Fruit fly (Drosophila melanogaster) whole organism, embryonic: ENCODE measurements around the gene snu.

Experiments
- Atf6 ChIP-seq: fragments of 200-800 bp; sonication (Bioruptor generic); IDR thresholded peaks from 2 replicates; pipeline ENCODE4 v1.3.6; 2022; ENCODE audit warnings: missing biosample characterization, missing genetic modification characterization
- CG10274 ChIP-seq: fragments of 200-800 bp; sonication (Bioruptor generic); optimal IDR thresholded peaks from 3 replicates; lab custom pipeline; 2017; ENCODE audit warnings: missing biosample characterization, mild to moderate bottlenecking, missing genetic modification characterization
- CG11085 ChIP-seq: fragments of 200-800 bp; sonication (Bioruptor generic); IDR thresholded peaks from 2 replicates; pipeline ENCODE4 v1.3.6; 2022; ENCODE audit warnings: missing biosample characterization, missing genetic modification characterization
- CG11695 ChIP-seq: fragments of 200-800 bp; sonication (Bioruptor generic); IDR thresholded peaks from 3 replicates; pipeline ENCODE4 v1.3.6; 2022; ENCODE audit warnings: missing biosample characterization, missing genetic modification characterization
- CG14050 ChIP-seq: fragments of 200-800 bp; sonication (Bioruptor generic); IDR thresholded peaks from 3 replicates; pipeline ENCODE4 v1.3.6; 2022; ENCODE audit warnings: missing biosample characterization, missing genetic modification characterization
- CG16779 ChIP-seq: fragments of 200-800 bp; sonication (Bioruptor generic); IDR thresholded peaks from 2 replicates; pipeline ENCODE4 v1.3.6; 2022; ENCODE audit warnings: missing biosample characterization, missing genetic modification characterization
- CG17802 ChIP-seq: fragments of 200-800 bp; sonication (Bioruptor generic); optimal IDR thresholded peaks from 2 replicates; lab custom pipeline; 2018; ENCODE audit warnings: missing biosample characterization, mild to moderate bottlenecking, missing genetic modification characterization, moderate library complexity
- CG17829 ChIP-seq: fragments of 200-800 bp; optimal IDR thresholded peaks from 2 replicates; lab custom pipeline; 2019; ENCODE audit warnings: missing biosample characterization, mild to moderate bottlenecking, missing genetic modification characterization, moderate library complexity
- CG31365 ChIP-seq: fragments of 200-800 bp; sonication (Bioruptor generic); optimal IDR thresholded peaks from 2 replicates; lab custom pipeline; 2018; ENCODE audit warnings: missing biosample characterization, mild to moderate bottlenecking, missing genetic modification characterization
- CG31388 ChIP-seq: fragments of 200-800 bp; sonication (Bioruptor generic); optimal IDR thresholded peaks from 2 replicates; lab custom pipeline; 2016; ENCODE audit warnings: missing biosample characterization, missing genetic modification characterization
- CG34376 ChIP-seq: fragments of 200-800 bp; sonication (Bioruptor generic); optimal IDR thresholded peaks from 2 replicates; lab custom pipeline; 2018; ENCODE audit warnings: missing biosample characterization, mild to moderate bottlenecking, missing genetic modification characterization
- CG3726 ChIP-seq: fragments of 200-800 bp; sonication (Bioruptor generic); IDR thresholded peaks from 3 replicates; pipeline ENCODE4, ENCODE4 v1.3.6; 2022; ENCODE audit warnings: missing biosample characterization, missing genetic modification characterization
- CG7357 ChIP-seq: fragments of 200-800 bp; sonication (Bioruptor generic); IDR thresholded peaks from 3 replicates; pipeline ENCODE4 v1.3.6; 2022; ENCODE audit warnings: missing biosample characterization, missing genetic modification characterization
- CG9797 ChIP-seq: fragments of 200-800 bp; sonication (Bioruptor generic); optimal IDR thresholded peaks from 3 replicates; lab custom pipeline; 2018; ENCODE audit warnings: missing biosample characterization, mild to moderate bottlenecking, missing genetic modification characterization
- CG9876 ChIP-seq: fragments of 200-800 bp; sonication (Bioruptor generic); optimal IDR thresholded peaks from 2 replicates; lab custom pipeline; 2016; ENCODE audit warnings: missing biosample characterization, missing genetic modification characterization
- CoRest ChIP-seq: fragments of 200-800 bp; sonication (Bioruptor generic); optimal IDR thresholded peaks from 3 replicates; lab custom pipeline; 2018; ENCODE audit warnings: missing biosample characterization, mild to moderate bottlenecking, missing genetic modification characterization, moderate library complexity
- D ChIP-seq, 2 experiments: fragments of 200-800 bp in 1 of 2; fragments of >200 bp in 1 of 2; sonication (Bioruptor generic) in 1 of 2; optimal IDR thresholded peaks; 2 replicates in 1 of 2; 3 replicates in 1 of 2; lab custom pipeline; 2017; ENCODE audit warnings: mild to moderate bottlenecking in 1 of 2, missing biosample characterization in 1 of 2, missing genetic modification characterization in 1 of 2, missing genetic modification reagents in 1 of 2
- Dbx ChIP-seq: fragments of 200-800 bp; sonication (Bioruptor generic); IDR thresholded peaks from 3 replicates; pipeline ENCODE4 v1.3.6; 2022; ENCODE audit warnings: missing biosample characterization, missing genetic modification characterization
- Dip2 ChIP-seq: fragments of 200-800 bp; sonication (Bioruptor generic); IDR thresholded peaks from 2 replicates; pipeline ENCODE4 v1.3.6; 2022; ENCODE audit warnings: missing biosample characterization, missing genetic modification characterization
- Doc2 ChIP-seq: fragments of 200-800 bp; sonication (Bioruptor generic); IDR thresholded peaks from 2 replicates; pipeline ENCODE4 v1.3.6; 2022; ENCODE audit warnings: missing biosample characterization, missing genetic modification characterization
- Elba2 ChIP-seq: fragments of 200-800 bp; sonication (Bioruptor generic); optimal IDR thresholded peaks from 3 replicates; lab custom pipeline; 2016; ENCODE audit warnings: missing biosample characterization, missing genetic modification characterization
- H15 ChIP-seq: fragments of 200-800 bp; sonication (Bioruptor generic); IDR thresholded peaks from 3 replicates; pipeline ENCODE4 v1.3.6; 2022; ENCODE audit warnings: missing biosample characterization, missing genetic modification characterization
- Jarid2 ChIP-seq: fragments of 200-800 bp; sonication (Bioruptor generic); optimal IDR thresholded peaks from 3 replicates; lab custom pipeline; 2017; ENCODE audit warnings: mild to moderate bottlenecking, missing biosample characterization, missing genetic modification reagents, missing genetic modification characterization
- Kr ChIP-seq: fragments of 200-800 bp; sonication (Bioruptor generic); optimal IDR thresholded peaks from 2 replicates; lab custom pipeline; 2017; ENCODE audit warnings: missing biosample characterization, mild to moderate bottlenecking, missing genetic modification characterization
- Lpt ChIP-seq: fragments of >200 bp; optimal IDR thresholded peaks from 2 replicates; lab custom pipeline; 2018; ENCODE audit warnings: missing biosample characterization, missing genetic modification characterization
- MESR4 ChIP-seq: fragments of 200-800 bp; sonication (Bioruptor generic); optimal IDR thresholded peaks from 2 replicates; lab custom pipeline; 2018; ENCODE audit warnings: missing biosample characterization, mild to moderate bottlenecking, missing genetic modification characterization, moderate library complexity
- Med ChIP-seq: fragments of 200-800 bp; sonication (Bioruptor generic); peaks from one replicate; lab custom pipeline; 2016; ENCODE audit warnings: missing biosample characterization, missing genetic modification characterization, mild to moderate bottlenecking, inconsistent platforms, moderate library complexity
- Myb ChIP-seq: fragments of 200-800 bp; sonication (Bioruptor generic); optimal IDR thresholded peaks from 2 replicates; lab custom pipeline; 2016; ENCODE audit warnings: missing biosample characterization, missing genetic modification characterization
- Nf-YA ChIP-seq: fragments of 200-800 bp; sonication (Bioruptor generic); IDR thresholded peaks from 2 replicates; pipeline ENCODE4 v1.3.6; 2022; ENCODE audit warnings: missing biosample characterization, missing genetic modification characterization
- Poxn ChIP-seq: fragments of 200-800 bp; sonication (Bioruptor generic); IDR thresholded peaks from 2 replicates; pipeline ENCODE4 v1.3.6; 2022; ENCODE audit warnings: missing biosample characterization, missing genetic modification characterization
- ato ChIP-seq: fragments of 200-800 bp; sonication (Bioruptor generic); IDR thresholded peaks from 2 replicates; pipeline ENCODE4 v1.3.6; 2022; ENCODE audit warnings: missing biosample characterization, missing genetic modification characterization; ENCODE audit not compliant: partially characterized antibody
- ci ChIP-seq: fragments of 200-800 bp; sonication (Bioruptor generic); IDR thresholded peaks from 3 replicates; pipeline ENCODE4 v1.3.6; 2022; ENCODE audit warnings: missing biosample characterization, missing genetic modification characterization
- crol ChIP-seq: fragments of 200-800 bp; sonication (Bioruptor generic); IDR thresholded peaks from 2 replicates; pipeline ENCODE4 v1.3.6; 2022; ENCODE audit warnings: missing biosample characterization, missing genetic modification characterization
- ewg ChIP-seq: fragments of 200-800 bp; sonication (Bioruptor generic); optimal IDR thresholded peaks from 3 replicates; lab custom pipeline; 2017; ENCODE audit warnings: mild to moderate bottlenecking, missing biosample characterization, missing genetic modification reagents, missing genetic modification characterization
- grn ChIP-seq: fragments of 200-800 bp; sonication (Bioruptor generic); optimal IDR thresholded peaks from 3 replicates; lab custom pipeline; 2017; ENCODE audit warnings: missing biosample characterization, missing genetic modification characterization
- her ChIP-seq: fragments of 200-800 bp; sonication (Bioruptor generic); optimal IDR thresholded peaks from 2 replicates; lab custom pipeline; 2016; ENCODE audit warnings: missing biosample characterization, missing genetic modification characterization
- ind ChIP-seq: fragments of 200-800 bp; sonication (Bioruptor generic); optimal IDR thresholded peaks from 3 replicates; lab custom pipeline; 2016; ENCODE audit warnings: missing biosample characterization, missing genetic modification characterization
- kni ChIP-seq: fragments of 200-800 bp; sonication (Bioruptor generic); optimal IDR thresholded peaks from 3 replicates; lab custom pipeline; 2017; ENCODE audit warnings: mild to moderate bottlenecking, missing biosample characterization, missing genetic modification reagents, missing genetic modification characterization
- lilli ChIP-seq: fragments of 200-800 bp; sonication (Bioruptor generic); optimal IDR thresholded peaks from 3 replicates; lab custom pipeline; 2016; ENCODE audit warnings: missing biosample characterization, missing genetic modification characterization
- lov ChIP-seq, 2 experiments: fragments of 200-800 bp in 1 of 2; fragments of >200 bp in 1 of 2; sonication (Bioruptor generic) in 1 of 2; IDR thresholded peaks in 1 of 2; optimal IDR thresholded peaks in 1 of 2; 2 replicates in 1 of 2; 3 replicates in 1 of 2; pipeline versions ENCODE4 v1.3.6 to Lab custom; 2017 to 2022; ENCODE audit warnings: missing biosample characterization in 1 of 2, missing genetic modification characterization in 1 of 2
- nmo ChIP-seq: fragments of 200-800 bp; sonication (Bioruptor generic); optimal IDR thresholded peaks from 2 replicates; lab custom pipeline; 2018; ENCODE audit warnings: missing biosample characterization, mild to moderate bottlenecking, missing genetic modification characterization, moderate library complexity
- p53 ChIP-seq: fragments of 200-800 bp; sonication (Bioruptor generic); optimal IDR thresholded peaks from 2 replicates; lab custom pipeline; 2016; ENCODE audit warnings: missing biosample characterization, missing genetic modification characterization
- phol ChIP-seq: fragments of 200-800 bp; sonication (Bioruptor generic); optimal IDR thresholded peaks from 3 replicates; lab custom pipeline; 2018; ENCODE audit warnings: missing biosample characterization, mild to moderate bottlenecking, missing genetic modification characterization, moderate library complexity
- slbo ChIP-seq: fragments of 200-800 bp; sonication (Bioruptor generic); IDR thresholded peaks from 2 replicates; pipeline ENCODE4 v1.3.6; 2022; ENCODE audit warnings: missing biosample characterization, missing genetic modification characterization
- ssp ChIP-seq: fragments of 200-800 bp; sonication (Bioruptor generic); IDR thresholded peaks from 2 replicates; pipeline ENCODE4 v1.3.6; 2022; ENCODE audit warnings: missing biosample characterization, missing genetic modification characterization
- stwl ChIP-seq: fragments of 200-800 bp; sonication (Bioruptor generic); optimal IDR thresholded peaks from 3 replicates; lab custom pipeline; 2018; ENCODE audit warnings: missing biosample characterization, mild to moderate bottlenecking, missing genetic modification characterization, moderate library complexity
- tll ChIP-seq, 2 experiments: fragments of 200-800 bp in 1 of 2; fragments of >200 bp in 1 of 2; sonication (Bioruptor generic) in 1 of 2; optimal IDR thresholded peaks; 2 replicates each; lab custom pipeline; 2017 to 2019; ENCODE audit warnings: missing biosample characterization in 2 of 2, missing genetic modification characterization in 2 of 2, mild to moderate bottlenecking in 1 of 2, moderate library complexity in 1 of 2
- vfl ChIP-seq: fragments of 200-800 bp; sonication (Bioruptor generic); optimal IDR thresholded peaks from 2 replicates; lab custom pipeline; 2016; ENCODE audit warnings: missing biosample characterization, missing genetic modification characterization

snu gene

dm6 chr3R:28634981-28635930 lies 39.6 kb upstream of the snu start, which contains the start of gene CG10011:
Gene CG10011 (minus strand): TSS chr3R:28635099.
- TF ChIP-seq kni (GFP tag; lab: Kevin White, UChicago) (no peak), Myb (GFP tag; lab: Kevin White, UChicago) (peak; percentile 11), Kr (no peak), lov (optimal IDR thresholded peaks at IDR 0.05; lab: Kevin White, UChicago) (no peak), lov (GFP tag; IDR thresholded peaks at IDR 0.05; lab: Robert Waterston, UW) (0 out of 3 replicates have a peak, but pooled peaks have one; percentile 37), nmo (GFP tag; lab: Kevin White, UChicago) (peak; percentile 34), CG9876 (no peak), ato (GFP tag; lab: Robert Waterston, UW) (0 out of 2 replicates have a peak, but pooled peaks have one; percentile 8), slbo (GFP tag; lab: Robert Waterston, UW) (peak; percentile 35; the same call in 1 of the 2 replicates), CG10274 (no peak), CG34376 (no peak), vfl (GFP tag; lab: Kevin White, UChicago) (no peak), CG17802 (tag; lab: Kevin White, UChicago) (peak; percentile 60), Poxn (GFP tag; lab: Robert Waterston, UW) (no peak), p53 (GFP tag; lab: Kevin White, UChicago) (no peak), Med (GFP tag; lab: Kevin White, UChicago) (peak; percentile 82), CG11695 (GFP tag; lab: Robert Waterston, UW) (peak; percentile 51; the same call in 1 of the 3 replicates), stwl (tag; lab: Kevin White, UChicago) (peak; percentile 39), Dip2 (GFP tag; lab: Robert Waterston, UW) (peak; percentile 93), CG17829 (peak; percentile 24), ind (GFP tag; lab: Kevin White, UChicago) (no peak), crol (GFP tag; lab: Robert Waterston, UW) (no peak), Dbx (GFP tag; lab: Robert Waterston, UW) (0 out of 3 replicates have a peak, but pooled peaks have one; percentile 33), CG9797 (GFP tag; lab: Kevin White, UChicago) (peak; percentile 87), Atf6 (no peak), CG14050 (GFP tag; lab: Robert Waterston, UW) (no peak), ci (GFP tag; lab: Robert Waterston, UW) (peak; percentile 20; the same call in 1 of the 3 replicates), D (optimal IDR thresholded peaks at IDR 0.05; lab: Kevin White, UChicago) (peak; percentile 38), D (GFP tag; optimal IDR thresholded peaks at IDR 0.05; lab: Kevin White, UChicago) (no peak), CoRest (tag; lab: Kevin White, UChicago) (peak; percentile 24), tll (GFP tag; optimal IDR thresholded peaks at IDR 0.05; lab: Kevin White, UChicago) (no peak), Doc2 (GFP tag; lab: Robert Waterston, UW) (no peak), lilli (no peak), her (peak; percentile 99), Nf-YA (GFP tag; lab: Robert Waterston, UW) (no peak), Jarid2 (GFP tag; lab: Kevin White, UChicago) (peak; percentile 77), Lpt (GFP tag; lab: Kevin White, UChicago) (no peak), CG7357 (peak; percentile 96), phol (tag; lab: Kevin White, UChicago) (peak; percentile 45), H15 (GFP tag; lab: Robert Waterston, UW) (no peak), ewg (GFP tag; lab: Kevin White, UChicago) (peak; percentile 79), ssp (GFP tag; lab: Robert Waterston, UW) (peak; percentile 83), CG16779 (GFP tag; lab: Robert Waterston, UW) (no peak), grn (peak; percentile 92), CG11085 (GFP tag; lab: Robert Waterston, UW) (no peak), Elba2 (no peak), MESR4 (GFP tag; lab: Kevin White, UChicago) (peak; percentile 73), CG31388 (GFP tag; lab: Kevin White, UChicago) (no peak), CG31365 (peak; percentile 91), CG3726 (GFP tag; lab: Robert Waterston, UW) (no peak)
